Fruit fly (Drosophila melanogaster): ENCODE results near the gene Ccp84Ad.

The Ccp84Ad gene

DNA sequence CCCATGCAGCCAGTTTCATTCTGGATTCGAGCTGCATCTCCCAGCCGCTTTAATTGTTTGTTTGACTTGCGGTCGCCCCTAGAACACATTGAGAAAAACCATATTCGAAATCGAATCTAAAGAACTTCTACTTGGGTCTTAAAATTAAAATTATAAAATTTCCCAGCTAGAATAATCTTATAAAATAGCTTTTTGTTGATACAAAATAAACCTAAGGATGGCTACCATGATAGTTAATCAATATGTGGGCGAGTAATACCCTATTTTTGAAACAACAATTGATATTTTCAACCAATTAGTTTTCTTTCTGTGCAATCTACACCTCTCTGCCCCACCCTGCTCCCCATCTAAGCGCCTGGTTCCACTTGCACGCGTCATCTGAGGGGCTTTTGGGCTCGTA is 18.0 kb upstream of the Ccp84Ad start:
- no peak for TF ChIP-seq fd96Ca (GFP tag; IDR thresholded peaks at IDR 0.05)
- TF ChIP-seq Snoo (tag; optimal IDR thresholded peaks at IDR 0.05) = no peak
- no peak for TF ChIP-seq Pif1B (GFP tag; optimal IDR thresholded peaks at IDR 0.05)
- TF ChIP-seq Pif1A (GFP tag; optimal IDR thresholded peaks at IDR 0.05) = peak; percentile 8
- TF ChIP-seq Ets98B (GFP tag; IDR thresholded peaks at IDR 0.05) = no peak
- TF ChIP-seq rn (GFP tag; IDR thresholded peaks at IDR 0.05) = no peak
- TF ChIP-seq CG9948 (tag; optimal IDR thresholded peaks at IDR 0.05) = no peak
- TF ChIP-seq CG14655 (GFP tag; optimal IDR thresholded peaks at IDR 0.05) = no peak
- peak; percentile 59 for TF ChIP-seq CG8159 (tag; optimal IDR thresholded peaks at IDR 0.05)
- TF ChIP-seq gl (tag; optimal IDR thresholded peaks at IDR 0.05) = no peak

DNA sequence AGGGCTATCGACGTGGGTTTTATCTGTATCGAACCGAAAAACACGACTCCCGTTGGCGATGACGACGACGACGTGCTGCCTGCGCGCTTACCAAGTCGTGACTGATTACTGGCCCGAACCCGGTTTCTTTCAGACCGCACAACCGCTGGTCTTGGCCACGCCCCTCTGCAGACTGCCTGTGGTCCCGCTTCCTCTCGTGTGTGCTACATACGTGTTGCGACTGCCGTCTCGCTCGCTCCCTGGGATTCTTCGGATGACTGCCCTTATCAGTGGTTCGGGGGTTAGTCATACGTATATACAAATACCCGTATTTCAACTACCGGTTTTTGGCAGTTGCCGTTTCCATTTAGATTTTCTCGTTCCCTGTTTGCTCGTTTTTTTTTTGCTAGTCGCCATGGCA is 14.1 kb upstream of the Ccp84Ad start, which contains the start of gene lab:
Gene lab, minus strand, starts transcription at position 111 of the 400 bp plus-strand sequence.
- TF ChIP-seq CG4496 (GFP tag; IDR thresholded peaks at IDR 0.05) (no peak), CG10348 (GFP tag; IDR thresholded peaks at IDR 0.05) (no peak), CG12605 (GFP tag; IDR thresholded peaks at IDR 0.05) (no peak), CG17806 (tag; optimal IDR thresholded peaks at IDR 0.05) (no peak), CG34367 (tag; optimal IDR thresholded peaks at IDR 0.05) (no peak)

DNA sequence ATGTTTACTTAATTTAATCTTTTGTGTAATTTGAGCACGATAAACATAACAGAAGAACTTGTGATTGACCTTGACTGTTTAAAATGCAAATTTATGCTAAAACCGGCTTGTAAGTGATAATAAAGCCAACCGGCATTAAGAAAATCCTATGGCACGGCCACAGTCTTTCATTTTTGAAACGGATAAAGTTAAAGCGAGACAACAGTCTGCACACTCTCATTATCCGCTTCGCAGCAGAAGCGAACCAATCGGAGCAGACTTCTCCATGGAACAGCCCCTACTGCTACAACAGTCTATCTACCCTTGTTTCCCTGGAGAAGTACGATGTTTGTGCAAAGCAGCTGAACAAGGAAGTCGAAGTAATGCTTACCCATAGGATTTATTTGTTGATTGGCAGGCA is 9.4 kb upstream of the Ccp84Ad start:
- TF ChIP-seq Snoo (tag; optimal IDR thresholded peaks at IDR 0.05) (no peak), CG34367 (tag; optimal IDR thresholded peaks at IDR 0.05) (no peak), CG15710 (tag; optimal IDR thresholded peaks at IDR 0.05) (no peak), CG13204 (GFP tag; optimal IDR thresholded peaks at IDR 0.05) (no peak), CG12605 (GFP tag; IDR thresholded peaks at IDR 0.05) (no peak)

DNA sequence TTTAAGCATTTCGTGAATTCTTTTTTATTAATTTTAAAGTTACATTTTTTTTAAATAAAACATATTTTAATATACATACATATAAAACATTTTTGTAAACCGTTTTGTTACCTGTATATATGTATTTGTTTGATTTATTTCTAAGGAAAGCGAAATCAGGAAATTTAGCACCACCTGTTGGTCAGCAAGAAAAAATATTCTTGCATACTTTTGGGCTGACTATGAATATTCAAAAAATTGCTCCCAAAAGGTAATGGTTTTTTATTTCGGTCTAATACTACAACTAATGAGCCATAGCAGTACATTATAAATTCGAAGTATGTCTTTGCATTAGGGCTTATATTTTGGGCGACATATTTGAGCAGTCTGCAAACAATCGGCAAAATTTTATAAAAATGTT is 8.9 kb upstream of the Ccp84Ad start:
- TF ChIP-seq D1 (tag; optimal IDR thresholded peaks at IDR 0.05) (peak; percentile 74), Ets98B (GFP tag; IDR thresholded peaks at IDR 0.05) (no peak)

DNA sequence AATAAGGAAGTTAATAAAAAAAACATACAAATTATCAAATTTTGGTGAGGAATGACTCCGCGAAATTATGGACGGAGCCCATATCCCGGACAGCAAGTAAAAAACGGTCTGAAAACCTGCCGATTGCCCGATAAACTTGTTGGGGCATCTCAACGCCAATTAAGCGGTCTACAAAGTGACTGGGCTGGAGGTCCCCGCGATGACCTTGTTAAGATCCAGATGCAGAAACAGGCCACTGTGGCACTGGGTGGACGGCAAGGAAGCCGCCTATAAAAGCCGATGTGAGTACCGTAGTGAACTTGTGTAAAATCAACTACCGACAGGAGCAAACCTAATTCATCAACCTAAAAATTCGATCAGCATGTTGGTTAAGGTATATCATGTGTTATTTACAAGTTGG is 8.4 kb upstream of the Ccp84Ad start, which contains the start of gene Edg84A:
Gene Edg84A, plus strand, starts transcription at position 301 of the 400 bp plus-strand sequence.
- TF ChIP-seq CG12605 (GFP tag; IDR thresholded peaks at IDR 0.05) (no peak), CG32121 (GFP tag; IDR thresholded peaks at IDR 0.05) (no peak), rn (GFP tag; IDR thresholded peaks at IDR 0.05) (no peak), gl (tag; optimal IDR thresholded peaks at IDR 0.05) (no peak), CG8301 (tag; optimal IDR thresholded peaks at IDR 0.05) (no peak), CG13204 (GFP tag; optimal IDR thresholded peaks at IDR 0.05) (no peak), CG8159 (tag; optimal IDR thresholded peaks at IDR 0.05) (no peak), CG4496 (GFP tag; IDR thresholded peaks at IDR 0.05) (no peak), EcR (GFP tag; optimal IDR thresholded peaks at IDR 0.05) (no peak), CG15710 (tag; optimal IDR thresholded peaks at IDR 0.05) (no peak)

DNA sequence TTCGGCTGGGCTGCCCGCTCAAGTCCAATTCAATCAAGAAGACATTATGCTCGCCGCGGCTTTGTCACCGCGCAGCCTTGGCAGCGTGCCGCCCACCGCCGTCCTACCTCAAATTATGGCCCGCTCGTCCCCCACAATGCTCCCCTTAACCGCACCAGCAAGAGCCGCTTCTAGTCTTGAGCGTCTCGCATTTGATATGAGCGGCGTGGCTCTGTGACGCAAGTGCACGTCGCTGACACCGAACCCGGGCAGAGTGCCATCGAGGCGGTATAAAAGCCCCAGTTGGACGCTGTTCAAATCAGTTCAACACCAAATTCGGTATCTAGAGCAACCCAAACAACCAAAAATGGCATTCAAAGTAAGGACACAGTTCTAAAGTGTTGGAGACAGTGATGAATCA is 6.1 kb upstream of the Ccp84Ad start, which contains the start of gene Ccp84Ag:
Gene Ccp84Ag, plus strand, starts transcription at position 301 of the 400 bp plus-strand sequence.
- no peak for TF ChIP-seq Pif1A (GFP tag; optimal IDR thresholded peaks at IDR 0.05)
- no peak for TF ChIP-seq gl (tag; optimal IDR thresholded peaks at IDR 0.05)
- no peak for TF ChIP-seq CG9948 (tag; optimal IDR thresholded peaks at IDR 0.05)
- no peak for TF ChIP-seq Snoo (tag; optimal IDR thresholded peaks at IDR 0.05)
- no peak for TF ChIP-seq CG10348 (GFP tag; IDR thresholded peaks at IDR 0.05)
- TF ChIP-seq Ets98B (GFP tag; IDR thresholded peaks at IDR 0.05) = no peak
- no peak for TF ChIP-seq CG8301 (tag; optimal IDR thresholded peaks at IDR 0.05)
- TF ChIP-seq EcR (GFP tag; optimal IDR thresholded peaks at IDR 0.05) = no peak
- TF ChIP-seq CG12605 (GFP tag; IDR thresholded peaks at IDR 0.05) = no peak
- no peak for TF ChIP-seq CG34367 (tag; optimal IDR thresholded peaks at IDR 0.05)
- no peak for TF ChIP-seq rn (GFP tag; IDR thresholded peaks at IDR 0.05)
- TF ChIP-seq Pif1B (GFP tag; optimal IDR thresholded peaks at IDR 0.05) = no peak
- TF ChIP-seq CG17806 (tag; optimal IDR thresholded peaks at IDR 0.05) = no peak
- no peak for TF ChIP-seq CG15710 (tag; optimal IDR thresholded peaks at IDR 0.05)
- TF ChIP-seq fd96Ca (GFP tag; IDR thresholded peaks at IDR 0.05) = no peak
- no peak for TF ChIP-seq D1 (tag; optimal IDR thresholded peaks at IDR 0.05)
- no peak for TF ChIP-seq CG32121 (GFP tag; IDR thresholded peaks at IDR 0.05)

DNA sequence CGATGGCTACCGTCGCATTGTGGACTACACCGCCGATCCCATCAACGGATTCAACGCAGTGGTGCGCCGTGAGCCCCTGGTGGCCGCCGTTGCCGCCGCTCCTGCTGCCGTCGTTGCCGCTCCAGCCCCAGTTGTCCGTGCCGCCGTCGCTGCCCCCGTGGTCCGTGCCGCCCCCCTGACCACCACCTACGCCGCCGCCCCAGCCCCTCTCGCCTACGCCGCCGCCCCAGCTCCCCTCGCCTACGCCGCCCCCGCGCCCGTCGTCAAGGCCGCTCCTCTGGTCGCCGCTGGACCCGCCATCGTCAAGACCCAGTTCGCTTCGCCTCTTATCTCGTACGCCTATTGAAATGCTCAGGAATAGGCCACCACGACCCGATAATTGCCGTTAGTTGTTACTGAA is 5.3 kb upstream of the Ccp84Ad start:
- no peak for TF ChIP-seq fd96Ca (GFP tag; IDR thresholded peaks at IDR 0.05)

DNA sequence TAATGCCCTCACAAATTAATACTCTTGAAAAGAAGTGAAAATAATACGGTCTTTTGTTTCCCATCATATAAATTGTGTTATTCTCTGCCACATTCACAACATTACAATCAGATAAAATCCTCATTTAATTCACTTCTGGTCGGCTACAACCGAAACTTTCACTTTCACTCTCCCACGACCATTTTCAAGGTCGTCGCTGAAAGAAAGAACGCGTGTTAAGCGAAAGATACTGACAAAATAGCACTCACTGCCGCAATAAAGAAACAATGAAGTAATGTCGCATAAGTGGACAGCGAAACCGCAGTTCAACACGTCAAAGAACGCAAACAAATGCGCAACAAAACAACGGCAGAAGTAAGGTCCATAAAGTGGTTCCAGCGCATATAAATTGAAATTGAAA is 4.4 kb upstream of the Ccp84Ad start:
- TF ChIP-seq D1 (tag; optimal IDR thresholded peaks at IDR 0.05) (no peak), CG34367 (tag; optimal IDR thresholded peaks at IDR 0.05) (no peak), CG10348 (GFP tag; IDR thresholded peaks at IDR 0.05) (no peak), CG17806 (tag; optimal IDR thresholded peaks at IDR 0.05) (no peak), Pif1B (GFP tag; optimal IDR thresholded peaks at IDR 0.05) (no peak), Pif1A (GFP tag; optimal IDR thresholded peaks at IDR 0.05) (no peak), CG32121 (GFP tag; IDR thresholded peaks at IDR 0.05) (no peak), Snoo (tag; optimal IDR thresholded peaks at IDR 0.05) (no peak), CG4496 (GFP tag; IDR thresholded peaks at IDR 0.05) (no peak), CG9948 (tag; optimal IDR thresholded peaks at IDR 0.05) (no peak), gl (tag; optimal IDR thresholded peaks at IDR 0.05) (no peak), CG12605 (GFP tag; IDR thresholded peaks at IDR 0.05) (no peak), CG8159 (tag; optimal IDR thresholded peaks at IDR 0.05) (no peak)

All from whole organism, pupa.